Fruit fly (Drosophila melanogaster): Measurements from ENCODE around the gene dre4.
A peak's percentile ranks its signal among the peaks of the same experiment; 100 is the strongest.

- TF ChIP-seq pad (GFP tag; optimal IDR thresholded peaks at IDR 0.05) = no peak
- TF ChIP-seq CG11617 (GFP tag; optimal IDR thresholded peaks at IDR 0.05) = no peak
- TF ChIP-seq CG14711 (tag; optimal IDR thresholded peaks at IDR 0.05) = no peak
- TF ChIP-seq CG33017 (tag; optimal IDR thresholded peaks at IDR 0.05) = no peak
- peak; percentile 5 for TF ChIP-seq kay (GFP tag; ENCODE audit: borderline replicate concordance)
- no peak for TF ChIP-seq cnc (optimal IDR thresholded peaks at IDR 0.05)
- TF ChIP-seq tj (GFP tag; optimal IDR thresholded peaks at IDR 0.05) = no peak
- TF ChIP-seq Mnt (GFP tag; optimal IDR thresholded peaks at IDR 0.05) = no peak
- TF ChIP-seq bab1 (GFP tag; optimal IDR thresholded peaks at IDR 0.05) = no peak
- no peak for TF ChIP-seq ovo (GFP tag; optimal IDR thresholded peaks at IDR 0.05)
These were observed 25.6 kb downstream of the dre4 start for dm6 chr3L:1850498-1850897.
